Worm (Caenorhabditis elegans): ENCODE measurements around the gene T01B6.1.

ce11 chrX:2370655-2371054 is 35.2 kb downstream of the T01B6.1 start:
- TF ChIP-seq xnd-1 (tag; optimal IDR thresholded peaks at IDR 0.05) (no peak), ama-1 (optimal IDR thresholded peaks at IDR 0.05) (no peak), ama-1 (GFP tag; optimal IDR thresholded peaks at IDR 0.05) (no peak), pha-4 (tag; optimal IDR thresholded peaks at IDR 0.05) (no peak), lin-35 (GFP tag; optimal IDR thresholded peaks at IDR 0.05) (no peak), unc-62 (GFP tag; optimal IDR thresholded peaks at IDR 0.05) (no peak), K11D2.4 (GFP tag; IDR thresholded peaks at IDR 0.05) (no peak), mes-4 (tag; optimal IDR thresholded peaks at IDR 0.05) (no peak)
